Fruit fly (Drosophila melanogaster): ENCODE results near the gene Hip1.

- TF ChIP-seq CG8478 (optimal IDR thresholded peaks at IDR 0.05) (no peak), CTCF (optimal IDR thresholded peaks at IDR 0.05) (no peak)
These were observed 29.1 kb upstream of the Hip1 start for dm6 chr3L:12802443-12802865.
